Fruit fly (Drosophila melanogaster) whole organism, embryonic: ENCODE measurements around the gene Sec20.
A peak's percentile ranks its signal among the peaks of the same experiment; 100 is the strongest.

ENCODE experiments used
- Abd-B ChIP-seq: fragments of 200-800 bp; sonication (Bioruptor generic); optimal IDR thresholded peaks from 2 replicates; lab custom pipeline; 2018; ENCODE audit warnings: missing biosample characterization, mild to moderate bottlenecking, missing genetic modification characterization, moderate library complexity
- Asciz ChIP-seq: fragments of 200-800 bp; sonication (Bioruptor generic); optimal IDR thresholded peaks from 2 replicates; lab custom pipeline; 2017; ENCODE audit warnings: missing biosample characterization, mild to moderate bottlenecking, missing genetic modification characterization, missing genetic modification reagents
- CG11695 ChIP-seq: fragments of 200-800 bp; sonication (Bioruptor generic); IDR thresholded peaks from 3 replicates; pipeline ENCODE4 v1.3.6; 2022; ENCODE audit warnings: missing biosample characterization, missing genetic modification characterization
- CG12071 ChIP-seq: fragments of 200-800 bp; sonication (Bioruptor generic); optimal IDR thresholded peaks from 3 replicates; lab custom pipeline; 2018; ENCODE audit warnings: missing biosample characterization, mild to moderate bottlenecking, missing genetic modification characterization
- CG1233 ChIP-seq: fragments of 200-800 bp; sonication (Bioruptor generic); optimal IDR thresholded peaks from 4 replicates; lab custom pipeline; 2018; ENCODE audit warnings: missing biosample characterization, mild to moderate bottlenecking, missing genetic modification characterization
- CG12744 ChIP-seq: fragments of 200-800 bp; sonication (Bioruptor generic); optimal IDR thresholded peaks from 2 replicates; lab custom pipeline; 2016; ENCODE audit warnings: missing biosample characterization, missing genetic modification characterization
- CG13424 ChIP-seq: fragments of 200-800 bp; sonication (Bioruptor generic); optimal IDR thresholded peaks from 2 replicates; lab custom pipeline; 2019; ENCODE audit warnings: missing biosample characterization, mild to moderate bottlenecking, missing genetic modification characterization, moderate library complexity
- CG14441 ChIP-seq: fragments of 200-800 bp; sonication (Bioruptor generic); IDR thresholded peaks from 2 replicates; pipeline ENCODE4 v1.3.6; 2022; ENCODE audit warnings: missing biosample characterization, missing genetic modification characterization
- CG14667 ChIP-seq: fragments of 200-800 bp; sonication (Bioruptor generic); IDR thresholded peaks from 2 replicates; pipeline ENCODE4 v1.3.6; 2022; ENCODE audit warnings: missing biosample characterization, missing genetic modification characterization
- CG14965 ChIP-seq: fragments of 200-800 bp; sonication (Bioruptor generic); optimal IDR thresholded peaks from 2 replicates; lab custom pipeline; 2016; ENCODE audit warnings: missing biosample characterization, missing genetic modification characterization, borderline replicate concordance
- CG15269 ChIP-seq: fragments of 200-800 bp; sonication (Bioruptor generic); optimal IDR thresholded peaks from 2 replicates; lab custom pipeline; 2018; ENCODE audit warnings: missing biosample characterization, mild to moderate bottlenecking, missing genetic modification characterization, moderate library complexity
- CG18011 ChIP-seq: fragments of 200-800 bp; sonication (Bioruptor generic); optimal IDR thresholded peaks from 2 replicates; lab custom pipeline; 2017; ENCODE audit warnings: missing biosample characterization, missing genetic modification characterization, mild to moderate bottlenecking, moderate library complexity, missing genotype
- CG2875 ChIP-seq: fragments of 200-800 bp; sonication (Bioruptor generic); optimal IDR thresholded peaks from 2 replicates; lab custom pipeline; 2017; ENCODE audit warnings: missing biosample characterization, mild to moderate bottlenecking, missing genetic modification characterization, missing genetic modification reagents
- CG3163 ChIP-seq: fragments of 200-800 bp; sonication (Bioruptor generic); optimal IDR thresholded peaks from 3 replicates; lab custom pipeline; 2016; ENCODE audit warnings: missing biosample characterization, missing genetic modification characterization
- CG3407 ChIP-seq: fragments of 200-800 bp; sonication (Bioruptor generic); optimal IDR thresholded peaks from 2 replicates; lab custom pipeline; 2018; ENCODE audit warnings: missing biosample characterization, mild to moderate bottlenecking, missing genetic modification characterization
- CG3838 ChIP-seq: fragments of 200-800 bp; sonication (Bioruptor generic); optimal IDR thresholded peaks from 3 replicates; lab custom pipeline; 2016; ENCODE audit warnings: missing biosample characterization, missing genetic modification characterization
- CG4328 ChIP-seq: fragments of 200-800 bp; sonication (Bioruptor generic); optimal IDR thresholded peaks from 3 replicates; lab custom pipeline; 2017; ENCODE audit warnings: missing biosample characterization, missing genetic modification reagents, missing genetic modification characterization
- CG4360 ChIP-seq: fragments of 200-800 bp; sonication (Bioruptor generic); IDR thresholded peaks from 2 replicates; pipeline ENCODE4 v1.3.6; 2022; ENCODE audit warnings: missing biosample characterization, missing genetic modification characterization
- CG4820 ChIP-seq: fragments of 200-800 bp; sonication (Bioruptor generic); optimal IDR thresholded peaks from 3 replicates; lab custom pipeline; 2016; ENCODE audit warnings: missing biosample characterization, missing genetic modification characterization
- CG5180 ChIP-seq: fragments of 200-800 bp; sonication (Bioruptor generic); optimal IDR thresholded peaks from 3 replicates; lab custom pipeline; 2017; ENCODE audit warnings: missing biosample characterization, missing genetic modification characterization, mild to moderate bottlenecking, moderate library complexity, missing genetic modification reagents
- CG6791 ChIP-seq: fragments of 200-800 bp; sonication (Bioruptor generic); IDR thresholded peaks from 3 replicates; pipeline ENCODE4 v1.3.6; 2022; ENCODE audit warnings: missing biosample characterization, missing genetic modification characterization; ENCODE audit not compliant: partially characterized antibody
- CG8281 ChIP-seq: fragments of 200-800 bp; sonication (Bioruptor generic); optimal IDR thresholded peaks from 2 replicates; lab custom pipeline; 2018; ENCODE audit warnings: missing biosample characterization, mild to moderate bottlenecking, missing genetic modification characterization, moderate library complexity
- CG8924 ChIP-seq: fragments of 200-800 bp; optimal IDR thresholded peaks from 3 replicates; lab custom pipeline; 2019; ENCODE audit warnings: missing biosample characterization, mild to moderate bottlenecking, missing genetic modification characterization, moderate library complexity
- CkIIα-i1 ChIP-seq: fragments of 200-800 bp; sonication (Bioruptor generic); IDR thresholded peaks from 2 replicates; pipeline ENCODE4 v1.3.6; 2022; ENCODE audit warnings: missing biosample characterization, missing genetic modification characterization
- Dll ChIP-seq: fragments of 200-800 bp; sonication (Bioruptor generic); IDR thresholded peaks from 4 replicates; pipeline ENCODE4 v1.3.6; 2022; ENCODE audit warnings: missing biosample characterization, missing genetic modification characterization; ENCODE audit not compliant: partially characterized antibody
- H2.0 ChIP-seq: fragments of 200-800 bp; sonication (Bioruptor generic); IDR thresholded peaks from 2 replicates; pipeline ENCODE4 v1.3.6; 2022; ENCODE audit warnings: missing biosample characterization, missing genetic modification characterization
- Hr3 ChIP-seq: fragments of 200-800 bp; sonication (Bioruptor generic); optimal IDR thresholded peaks from 3 replicates; lab custom pipeline; 2016; ENCODE audit warnings: missing biosample characterization, missing genetic modification characterization
- Med ChIP-seq: fragments of 200-800 bp; sonication (Bioruptor generic); peaks from one replicate; lab custom pipeline; 2016; ENCODE audit warnings: missing biosample characterization, missing genetic modification characterization, mild to moderate bottlenecking, inconsistent platforms, moderate library complexity
- Mes4 ChIP-seq: fragments of 200-800 bp; sonication (Bioruptor generic); optimal IDR thresholded peaks from 2 replicates; lab custom pipeline; 2016; ENCODE audit warnings: missing biosample characterization, missing genetic modification characterization
- NfI ChIP-seq: fragments of 200-800 bp; sonication (Bioruptor generic); optimal IDR thresholded peaks from 3 replicates; lab custom pipeline; 2018; ENCODE audit warnings: missing biosample characterization, mild to moderate bottlenecking, missing genetic modification characterization, moderate library complexity
- Stat92E ChIP-seq, 3 experiments: fragments of >200 bp in 2 of 3; fragments of 200-800 bp in 1 of 3; sonication (Bioruptor generic) in 1 of 3; optimal IDR thresholded peaks; 2 replicates each; lab custom pipeline; 2017 to 2019; ENCODE audit warnings: missing biosample characterization in 3 of 3, missing genetic modification characterization in 3 of 3, mild to moderate bottlenecking in 1 of 3, moderate library complexity in 1 of 3
- amos ChIP-seq: fragments of 200-800 bp; sonication (Bioruptor generic); IDR thresholded peaks from 2 replicates; pipeline ENCODE4 v1.3.6; 2022; ENCODE audit warnings: missing biosample characterization, missing genetic modification characterization; ENCODE audit not compliant: partially characterized antibody
- br ChIP-seq: fragments of >200 bp; optimal IDR thresholded peaks from 2 replicates; lab custom pipeline; 2017
- cas ChIP-seq: fragments of 200-800 bp; sonication (Bioruptor generic); IDR thresholded peaks from 2 replicates; pipeline ENCODE4 v1.3.6; 2022; ENCODE audit warnings: missing biosample characterization, missing genetic modification characterization
- chn ChIP-seq: fragments of 200-800 bp; sonication (Bioruptor generic); optimal IDR thresholded peaks from 2 replicates; lab custom pipeline; 2016; ENCODE audit warnings: missing biosample characterization, missing genetic modification characterization
- dpn ChIP-seq, 2 experiments: fragments of 200-800 bp; sonication (Bioruptor generic); optimal IDR thresholded peaks; 3 replicates each; lab custom pipeline; 2016; ENCODE audit warnings: missing biosample characterization in 2 of 2, missing genetic modification characterization in 2 of 2
- gcm ChIP-seq: fragments of 200-800 bp; sonication (Bioruptor generic); optimal IDR thresholded peaks from 2 replicates; lab custom pipeline; 2019; ENCODE audit warnings: missing biosample characterization, mild to moderate bottlenecking, missing genetic modification characterization, moderate library complexity
- gsb-n ChIP-seq: fragments of 200-800 bp; sonication (Bioruptor generic); optimal IDR thresholded peaks from 3 replicates; lab custom pipeline; 2018; ENCODE audit warnings: missing biosample characterization, mild to moderate bottlenecking, missing genetic modification characterization
- knrl ChIP-seq: fragments of 200-800 bp; sonication (Bioruptor generic); IDR thresholded peaks from 3 replicates; pipeline ENCODE4 v1.3.6; 2022; ENCODE audit warnings: missing biosample characterization, missing genetic modification characterization; ENCODE audit not compliant: partially characterized antibody
- luna ChIP-seq: fragments of 200-800 bp; sonication (Bioruptor generic); optimal IDR thresholded peaks from 2 replicates; lab custom pipeline; 2016; ENCODE audit warnings: missing biosample characterization, missing genetic modification characterization
- nom ChIP-seq: fragments of 200-800 bp; sonication (Bioruptor generic); optimal IDR thresholded peaks from 2 replicates; lab custom pipeline; 2017; ENCODE audit warnings: missing biosample characterization, missing genetic modification characterization, mild to moderate bottlenecking, moderate library complexity, missing genetic modification reagents
- schlank ChIP-seq: fragments of 200-800 bp; sonication (Bioruptor generic); optimal IDR thresholded peaks from 2 replicates; lab custom pipeline; 2018; ENCODE audit warnings: missing biosample characterization, mild to moderate bottlenecking, missing genetic modification characterization
- sima ChIP-seq: fragments of 200-800 bp; sonication (Bioruptor generic); optimal IDR thresholded peaks from 2 replicates; lab custom pipeline; 2016; ENCODE audit warnings: missing biosample characterization, missing genetic modification characterization
- slbo ChIP-seq: fragments of 200-800 bp; sonication (Bioruptor generic); IDR thresholded peaks from 2 replicates; pipeline ENCODE4 v1.3.6; 2022; ENCODE audit warnings: missing biosample characterization, missing genetic modification characterization
- slou ChIP-seq: fragments of 200-800 bp; sonication (Bioruptor generic); optimal IDR thresholded peaks from 3 replicates; lab custom pipeline; 2016; ENCODE audit warnings: missing biosample characterization, missing genetic modification characterization
- so ChIP-seq: fragments of 200-800 bp; sonication (Bioruptor generic); IDR thresholded peaks from 3 replicates; pipeline ENCODE4 v1.3.6; 2022; ENCODE audit warnings: missing biosample characterization, missing genetic modification characterization
- sqz ChIP-seq: fragments of 200-800 bp; sonication (Bioruptor generic); optimal IDR thresholded peaks from 3 replicates; lab custom pipeline; 2018; ENCODE audit warnings: missing biosample characterization, mild to moderate bottlenecking, missing genetic modification characterization
- stwl ChIP-seq: fragments of 200-800 bp; sonication (Bioruptor generic); optimal IDR thresholded peaks from 3 replicates; lab custom pipeline; 2018; ENCODE audit warnings: missing biosample characterization, mild to moderate bottlenecking, missing genetic modification characterization, moderate library complexity
- tio ChIP-seq: fragments of 200-800 bp; sonication (Bioruptor generic); optimal IDR thresholded peaks from 2 replicates; lab custom pipeline; 2017; ENCODE audit warnings: missing biosample characterization, missing genetic modification characterization, inconsistent platforms
- usp ChIP-seq: fragments of >200 bp; optimal IDR thresholded peaks from 2 replicates; lab custom pipeline; 2017; ENCODE audit warnings: missing biosample characterization, missing genetic modification characterization

Gene Sec20

DNA sequence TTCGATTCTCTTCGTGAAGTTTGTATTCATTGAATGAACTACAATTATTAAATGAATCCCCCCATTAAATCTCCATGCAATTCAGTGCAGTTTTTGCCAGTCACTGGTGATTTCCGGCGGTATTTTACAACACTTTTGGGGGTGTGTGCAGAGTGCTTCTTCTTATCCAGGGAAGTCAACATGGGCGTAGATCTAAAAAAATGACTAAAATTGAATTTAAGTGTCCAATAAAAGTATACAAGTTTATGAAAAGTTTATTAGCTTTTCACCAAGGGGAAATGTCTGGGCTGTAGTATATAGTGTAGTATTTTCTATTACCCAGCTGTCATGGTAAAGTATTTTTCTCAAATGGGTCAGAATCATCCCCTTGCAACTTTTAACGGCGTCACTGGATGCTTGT lies 32.8 kb downstream of the Sec20 start, which contains the start of gene Hpf1 (continued):
- TF ChIP-seq CG3838 (GFP tag; lab: Kevin White, UChicago) (peak; percentile 95), so (GFP tag; lab: Robert Waterston, UW) (peak; percentile 96), Stat92E (GFP tag; optimal IDR thresholded peaks at IDR 0.05; lab: Kevin White, UChicago) (peak in 1 of 3 experiments; percentile 87), CG18011 (peak; percentile 92), gcm (peak; percentile 97), usp (no peak), amos (GFP tag; lab: Robert Waterston, UW) (no peak), knrl (no peak), stwl (peak; percentile 86), CkIIα-i1 (GFP tag; lab: Robert Waterston, UW) (peak; percentile 81; the same call in 1 of the 2 replicates), dpn (GFP tag; optimal IDR thresholded peaks at IDR 0.05; lab: Kevin White, UChicago) (peak; percentile 99), CG3407 (GFP tag; lab: Kevin White, UChicago) (peak; percentile 94), Mes4 (GFP tag; lab: Kevin White, UChicago) (peak; percentile 97), CG1233 (peak; percentile 97), CG3163 (GFP tag; lab: Kevin White, UChicago) (peak; percentile 91), CG4820 (GFP tag; lab: Kevin White, UChicago) (peak; percentile 97), tio (peak; percentile 98), CG12744 (peak; percentile 98), H2.0 (GFP tag; lab: Robert Waterston, UW) (peak; percentile 97), CG13424 (peak; percentile 98), CG6791 (GFP tag; lab: Robert Waterston, UW) (peak; percentile 59; the same call in 1 of the 3 replicates), NfI (peak; percentile 98), CG8924 (peak; percentile 98), CG2875 (GFP tag; lab: Kevin White, UChicago) (peak; percentile 95), sqz (GFP tag; lab: Kevin White, UChicago) (peak; percentile 91), CG14667 (GFP tag; lab: Robert Waterston, UW) (peak; percentile 96), CG14441 (GFP tag; lab: Robert Waterston, UW) (peak; percentile 99), Dll (peak; percentile 55; the same call in 3 of the 4 replicates), CG14965 (GFP tag; lab: Kevin White, UChicago) (peak; percentile 88), CG15269 (tag; lab: Kevin White, UChicago) (peak; percentile 99), luna (peak; percentile 97), br (lab: Kevin White, UChicago) (no peak), Abd-B (GFP tag; lab: Kevin White, UChicago) (peak; percentile 98), Asciz (GFP tag; lab: Kevin White, UChicago) (peak; percentile 96), CG11695 (peak; percentile 99), gsb-n (tag; lab: Kevin White, UChicago) (peak; percentile 96), slbo (GFP tag; lab: Robert Waterston, UW) (peak; percentile 99), Med (peak; percentile 100), slou (peak; percentile 96), CG8281 (tag; lab: Kevin White, UChicago) (peak; percentile 91), CG5180 (GFP tag; lab: Kevin White, UChicago) (peak; percentile 88), schlank (tag; lab: Kevin White, UChicago) (peak; percentile 98), chn (GFP tag; lab: Kevin White, UChicago) (peak; percentile 99), nom (GFP tag; lab: Kevin White, UChicago) (peak; percentile 96), CG4360 (GFP tag; lab: Robert Waterston, UW) (peak; percentile 73), cas (peak; percentile 96), CG12071 (GFP tag; lab: Kevin White, UChicago) (peak; percentile 98), CG4328 (peak; percentile 94), Hr3 (GFP tag; lab: Kevin White, UChicago) (peak; percentile 98), sima (GFP tag; lab: Kevin White, UChicago) (peak; percentile 94)
